Fruit fly (Drosophila melanogaster) whole organism, prepupa: ENCODE data around the gene CG34327.

Source experiments
- CG10669 ChIP-seq: fragments of 200-800 bp; sonication (Bioruptor generic); optimal IDR thresholded peaks from 3 replicates; lab custom pipeline; 2018; ENCODE audit warnings: missing biosample characterization, mild to moderate bottlenecking, missing genetic modification characterization, moderate library complexity
- CG16779 ChIP-seq: fragments of 200-800 bp; sonication (Bioruptor generic); optimal IDR thresholded peaks from 3 replicates; lab custom pipeline; 2017; ENCODE audit warnings: missing biosample characterization, mild to moderate bottlenecking, missing genetic modification characterization
- CG34406 ChIP-seq: fragments of 200-800 bp; sonication (Bioruptor generic); optimal IDR thresholded peaks from 3 replicates; lab custom pipeline; 2016; ENCODE audit warnings: missing biosample characterization, missing genetic modification characterization
- CG3919 ChIP-seq: fragments of 200-800 bp; sonication (Bioruptor generic); optimal IDR thresholded peaks from 3 replicates; lab custom pipeline; 2016; ENCODE audit warnings: missing biosample characterization, missing genetic modification characterization
- CG6276 ChIP-seq: fragments of 200-800 bp; sonication (Bioruptor generic); optimal IDR thresholded peaks from 2 replicates; lab custom pipeline; 2017; ENCODE audit warnings: missing biosample characterization, mild to moderate bottlenecking, missing genetic modification characterization
- CG6808 ChIP-seq: fragments of 200-800 bp; sonication (Bioruptor generic); optimal IDR thresholded peaks from 3 replicates; lab custom pipeline; 2017; ENCODE audit warnings: missing biosample characterization, missing genetic modification characterization, mild to moderate bottlenecking, moderate library complexity, missing genetic modification reagents
- Ets21C ChIP-seq: fragments of 200-800 bp; sonication (Bioruptor generic); optimal IDR thresholded peaks from 3 replicates; lab custom pipeline; 2016; ENCODE audit warnings: missing biosample characterization, missing genetic modification characterization
- Gug ChIP-seq: fragments of 200-800 bp; sonication (Bioruptor generic); IDR thresholded peaks from 2 replicates; pipeline ENCODE4 v1.3.6; 2022; ENCODE audit warnings: missing biosample characterization, missing genetic modification characterization
- Hr39 ChIP-seq: fragments of 200-800 bp; sonication (Bioruptor generic); optimal IDR thresholded peaks from 2 replicates; lab custom pipeline; 2016; ENCODE audit warnings: missing biosample characterization, missing genetic modification characterization
- Lpt ChIP-seq: fragments of 200-800 bp; sonication (Bioruptor generic); optimal IDR thresholded peaks from 3 replicates; lab custom pipeline; 2016; ENCODE audit warnings: missing biosample characterization, missing genetic modification characterization
- Met ChIP-seq: fragments of 200-800 bp; sonication (Bioruptor generic); optimal IDR thresholded peaks from 3 replicates; lab custom pipeline; 2016; ENCODE audit warnings: missing biosample characterization, missing genetic modification characterization
- Sox15 ChIP-seq: fragments of 200-800 bp; sonication (Bioruptor generic); optimal IDR thresholded peaks from 3 replicates; lab custom pipeline; 2016; ENCODE audit warnings: missing biosample characterization, missing genetic modification characterization
- cyc ChIP-seq: fragments of 200-800 bp; sonication (Bioruptor generic); optimal IDR thresholded peaks from 3 replicates; lab custom pipeline; 2016; ENCODE audit warnings: missing biosample characterization, missing genetic modification characterization
- fd59A ChIP-seq: fragments of 200-800 bp; sonication (Bioruptor generic); optimal IDR thresholded peaks from 2 replicates; lab custom pipeline; 2017; ENCODE audit warnings: missing biosample characterization, mild to moderate bottlenecking, missing genetic modification characterization, missing genetic modification reagents

dm6 chrX:17207865-17208486, 15.6 kb downstream of the CG34327 start, which contains the start of gene CG32563:
- TF ChIP-seq CG34406 (GFP tag; lab: Kevin White, UChicago) (no peak), Gug (GFP tag; lab: Robert Waterston, UW) (no peak), CG6276 (no peak), Hr39 (GFP tag; lab: Kevin White, UChicago) (no peak), CG10669 (no peak), cyc (GFP tag; lab: Kevin White, UChicago) (no peak), Met (no peak), CG3919 (GFP tag; lab: Kevin White, UChicago) (no peak), Sox15 (GFP tag; lab: Kevin White, UChicago) (no peak), Lpt (no peak), CG6808 (GFP tag; lab: Kevin White, UChicago) (no peak), CG16779 (tag; lab: Kevin White, UChicago) (no peak), fd59A (GFP tag; lab: Kevin White, UChicago) (no peak), Ets21C (no peak)
